Worm (Caenorhabditis elegans): ENCODE data around the gene Y32G9A.5.

The Y32G9A.5 gene

DNA sequence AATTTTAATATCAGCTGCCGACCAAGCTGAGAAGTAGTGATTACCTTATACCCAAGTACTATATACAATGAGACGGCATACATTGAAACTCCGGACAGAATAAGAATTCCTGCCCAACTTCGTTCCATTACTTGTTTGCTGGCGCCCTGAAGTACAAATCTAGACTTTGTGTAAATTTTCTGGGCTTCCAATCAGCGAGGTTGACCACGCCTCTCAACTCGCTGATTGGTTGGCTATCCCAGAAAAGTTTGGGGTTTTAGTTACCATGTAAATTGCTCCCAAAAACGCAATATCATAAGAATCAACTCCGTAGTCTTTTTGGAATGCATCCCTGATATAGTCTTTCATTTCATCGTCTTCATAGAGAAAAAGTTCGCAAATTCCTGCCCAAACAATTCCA is 47.8 kb downstream of the Y32G9A.5 start:
- no peak for TF ChIP-seq pag-3 (tag; optimal IDR thresholded peaks at IDR 0.05; ENCODE audit: borderline replicate concordance)
- TF ChIP-seq nfya-1 (tag; optimal IDR thresholded peaks at IDR 0.05): peak; percentile 80

DNA sequence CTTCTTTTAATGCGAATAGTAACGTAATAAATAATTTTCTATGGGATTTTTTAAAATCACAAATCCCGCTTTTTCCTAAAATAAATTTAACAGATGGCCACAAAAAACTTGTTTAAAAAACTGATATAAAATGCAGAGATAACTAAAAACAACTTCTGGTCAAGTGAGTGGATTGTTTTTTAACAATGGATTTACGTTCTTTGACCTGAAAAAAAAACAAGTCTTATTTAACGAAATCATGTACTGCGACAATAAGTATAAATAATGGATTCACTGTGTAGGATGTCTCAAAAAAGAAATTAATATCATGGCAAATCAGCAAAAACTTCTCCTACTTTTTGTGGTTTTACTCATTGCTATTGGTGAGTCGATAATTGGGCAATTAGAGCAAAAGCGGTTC is 49.7 kb downstream of the Y32G9A.5 start, which contains the start of gene fipr-25:
Gene fipr-25, plus strand, starts transcription at position 301 of the 400 bp plus-strand sequence.
- TF ChIP-seq unc-42 (tag; optimal IDR thresholded peaks at IDR 0.05): no peak
